Fruit fly (Drosophila melanogaster) whole organism, embryonic: ENCODE results near the gene CG5902.

Source experiments
- Adf1 ChIP-seq: fragments of 200-800 bp; sonication (Bioruptor generic); IDR thresholded peaks from 2 replicates; pipeline ENCODE4 v1.3.6; 2022; ENCODE audit warnings: missing biosample characterization, missing genetic modification characterization
- Antp ChIP-seq: fragments of 200-800 bp; sonication (Bioruptor generic); optimal IDR thresholded peaks from 3 replicates; lab custom pipeline; 2016; ENCODE audit warnings: missing biosample characterization, missing genetic modification characterization
- CG10543 ChIP-seq: fragments of 200-800 bp; sonication (Bioruptor generic); optimal IDR thresholded peaks from 3 replicates; lab custom pipeline; 2017; ENCODE audit warnings: missing biosample characterization, mild to moderate bottlenecking, missing genetic modification characterization, moderate library complexity
- CG12744 ChIP-seq: fragments of 200-800 bp; sonication (Bioruptor generic); optimal IDR thresholded peaks from 2 replicates; lab custom pipeline; 2016; ENCODE audit warnings: missing biosample characterization, missing genetic modification characterization
- CG15073 ChIP-seq: fragments of 200-800 bp; sonication (Bioruptor generic); optimal IDR thresholded peaks from 2 replicates; lab custom pipeline; 2016; ENCODE audit warnings: missing biosample characterization, missing genetic modification characterization
- CG18476 ChIP-seq: fragments of 200-800 bp; sonication (Bioruptor generic); optimal IDR thresholded peaks from 2 replicates; lab custom pipeline; 2016; ENCODE audit warnings: missing biosample characterization, mild to moderate bottlenecking, missing genetic modification characterization
- CG18619 ChIP-seq: fragments of 200-800 bp; sonication (Bioruptor generic); optimal IDR thresholded peaks from 3 replicates; lab custom pipeline; 2017; ENCODE audit warnings: missing biosample characterization, mild to moderate bottlenecking, missing genetic modification characterization
- CG18764 ChIP-seq: fragments of 200-800 bp; sonication (Bioruptor generic); optimal IDR thresholded peaks from 3 replicates; lab custom pipeline; 2016; ENCODE audit warnings: missing biosample characterization, missing genetic modification characterization
- CG2875 ChIP-seq: fragments of 200-800 bp; sonication (Bioruptor generic); optimal IDR thresholded peaks from 2 replicates; lab custom pipeline; 2017; ENCODE audit warnings: missing biosample characterization, mild to moderate bottlenecking, missing genetic modification characterization, missing genetic modification reagents
- CG32532 ChIP-seq: fragments of 200-800 bp; sonication (Bioruptor generic); IDR thresholded peaks from 2 replicates; pipeline ENCODE4 v1.3.6; 2022; ENCODE audit warnings: missing biosample characterization, missing genetic modification characterization
- CG3838 ChIP-seq: fragments of 200-800 bp; sonication (Bioruptor generic); optimal IDR thresholded peaks from 3 replicates; lab custom pipeline; 2016; ENCODE audit warnings: missing biosample characterization, missing genetic modification characterization
- CG4707 ChIP-seq: fragments of 200-800 bp; sonication (Bioruptor generic); optimal IDR thresholded peaks from 2 replicates; lab custom pipeline; 2018; ENCODE audit warnings: missing biosample characterization, mild to moderate bottlenecking, missing genetic modification characterization, moderate library complexity
- CG7745 ChIP-seq: fragments of 200-800 bp; sonication (Bioruptor generic); optimal IDR thresholded peaks from 2 replicates; lab custom pipeline; 2018; ENCODE audit warnings: missing biosample characterization, mild to moderate bottlenecking, missing genetic modification characterization, moderate library complexity
- CG8359 ChIP-seq: fragments of 200-800 bp; sonication (Bioruptor generic); optimal IDR thresholded peaks from 2 replicates; lab custom pipeline; 2017; ENCODE audit warnings: missing biosample characterization, mild to moderate bottlenecking, missing genetic modification characterization, borderline replicate concordance
- Chrac-16 ChIP-seq: fragments of 200-800 bp; sonication (Bioruptor generic); optimal IDR thresholded peaks from 3 replicates; lab custom pipeline; 2016; ENCODE audit warnings: missing biosample characterization, missing genetic modification characterization
- D ChIP-seq, 2 experiments: fragments of 200-800 bp in 1 of 2; fragments of >200 bp in 1 of 2; sonication (Bioruptor generic) in 1 of 2; optimal IDR thresholded peaks; 2 replicates in 1 of 2; 3 replicates in 1 of 2; lab custom pipeline; 2017; ENCODE audit warnings: mild to moderate bottlenecking in 1 of 2, missing biosample characterization in 1 of 2, missing genetic modification characterization in 1 of 2, missing genetic modification reagents in 1 of 2
- E2f2 ChIP-seq: fragments of 200-800 bp; sonication (Bioruptor generic); IDR thresholded peaks from 2 replicates; pipeline ENCODE4 v1.3.6; 2022; ENCODE audit warnings: missing biosample characterization, missing genetic modification characterization
- Eip74EF ChIP-seq, 2 experiments: fragments of 200-800 bp in 1 of 2; fragments of >200 bp in 1 of 2; sonication (Bioruptor generic) in 1 of 2; optimal IDR thresholded peaks; 2 replicates each; lab custom pipeline; 2017 to 2019; ENCODE audit warnings: missing biosample characterization in 2 of 2, missing genetic modification characterization in 2 of 2, mild to moderate bottlenecking in 1 of 2, moderate library complexity in 1 of 2
- Fer2 ChIP-seq: fragments of 200-800 bp; sonication (Bioruptor generic); optimal IDR thresholded peaks from 2 replicates; lab custom pipeline; 2018; ENCODE audit warnings: missing biosample characterization, mild to moderate bottlenecking, missing genetic modification characterization, moderate library complexity
- Fer3 ChIP-seq: fragments of 200-800 bp; sonication (Bioruptor generic); optimal IDR thresholded peaks from 2 replicates; lab custom pipeline; 2018; ENCODE audit warnings: missing biosample characterization, mild to moderate bottlenecking, missing genetic modification characterization, moderate library complexity
- HHEX ChIP-seq: fragments of 200-800 bp; sonication (Bioruptor generic); optimal IDR thresholded peaks from 3 replicates; lab custom pipeline; 2017; ENCODE audit warnings: missing biosample characterization, mild to moderate bottlenecking, missing genetic modification characterization, missing genetic modification reagents
- HmgZ ChIP-seq: fragments of 200-800 bp; sonication (Bioruptor generic); optimal IDR thresholded peaks from 2 replicates; lab custom pipeline; 2018; ENCODE audit warnings: missing biosample characterization, mild to moderate bottlenecking, missing genetic modification characterization
- Lim3 ChIP-seq: fragments of 200-800 bp; sonication (Bioruptor generic); IDR thresholded peaks from 2 replicates; pipeline ENCODE4 v1.3.6; 2022; ENCODE audit warnings: missing biosample characterization, missing genetic modification characterization
- MTF-1 ChIP-seq: fragments of 200-800 bp; sonication (Bioruptor generic); optimal IDR thresholded peaks from 2 replicates; lab custom pipeline; 2018; ENCODE audit warnings: missing biosample characterization, mild to moderate bottlenecking, missing genetic modification characterization, borderline replicate concordance
- Poxn ChIP-seq: fragments of 200-800 bp; sonication (Bioruptor generic); IDR thresholded peaks from 2 replicates; pipeline ENCODE4 v1.3.6; 2022; ENCODE audit warnings: missing biosample characterization, missing genetic modification characterization
- Rfx ChIP-seq: fragments of 200-800 bp; sonication (Bioruptor generic); IDR thresholded peaks from 2 replicates; pipeline ENCODE4 v1.3.6; 2022; ENCODE audit warnings: missing biosample characterization, missing genetic modification characterization
- Rx ChIP-seq: fragments of 200-800 bp; sonication (Bioruptor generic); IDR thresholded peaks from 2 replicates; pipeline ENCODE4 v1.3.6; 2022; ENCODE audit warnings: missing biosample characterization, missing genetic modification characterization
- Side ChIP-seq: fragments of 200-800 bp; sonication (Bioruptor generic); optimal IDR thresholded peaks from 2 replicates; lab custom pipeline; 2016; ENCODE audit warnings: missing biosample characterization, missing genetic modification characterization
- Sin3A ChIP-seq: fragments of >200 bp; optimal IDR thresholded peaks from 2 replicates; lab custom pipeline; 2018
- Stat92E ChIP-seq, 3 experiments: fragments of >200 bp in 2 of 3; fragments of 200-800 bp in 1 of 3; sonication (Bioruptor generic) in 1 of 3; optimal IDR thresholded peaks; 2 replicates each; lab custom pipeline; 2017 to 2019; ENCODE audit warnings: missing biosample characterization in 3 of 3, missing genetic modification characterization in 3 of 3, mild to moderate bottlenecking in 1 of 3, moderate library complexity in 1 of 3
- TFAM ChIP-seq: fragments of 200-800 bp; sonication (Bioruptor generic); optimal IDR thresholded peaks from 2 replicates; lab custom pipeline; 2017; ENCODE audit warnings: missing biosample characterization, missing genetic modification characterization, inconsistent platforms
- Vsx1 ChIP-seq: fragments of 200-800 bp; sonication (Bioruptor generic); optimal IDR thresholded peaks from 2 replicates; lab custom pipeline; 2017; ENCODE audit warnings: missing biosample characterization, mild to moderate bottlenecking, missing genetic modification characterization, missing genetic modification reagents
- chm ChIP-seq: fragments of 200-800 bp; sonication (Bioruptor generic); IDR thresholded peaks from 2 replicates; pipeline ENCODE4 v1.3.6; 2022; ENCODE audit warnings: missing biosample characterization, missing genetic modification characterization
- crp ChIP-seq, 2 experiments: fragments of 200-800 bp; sonication (Bioruptor generic); optimal IDR thresholded peaks; 2 replicates in 1 of 2; 3 replicates in 1 of 2; lab custom pipeline; 2017; ENCODE audit warnings: missing biosample characterization in 2 of 2, missing genetic modification characterization in 2 of 2, mild to moderate bottlenecking in 1 of 2, moderate library complexity in 1 of 2
- dan ChIP-seq: fragments of 200-800 bp; sonication (Bioruptor generic); IDR thresholded peaks from 2 replicates; pipeline ENCODE4 v1.3.6; 2022; ENCODE audit warnings: missing biosample characterization, missing genetic modification characterization
- fd3F ChIP-seq: fragments of 200-800 bp; sonication (Bioruptor generic); optimal IDR thresholded peaks from 2 replicates; lab custom pipeline; 2018; ENCODE audit warnings: missing biosample characterization, mild to moderate bottlenecking, missing genetic modification characterization, moderate library complexity
- fd64A ChIP-seq: fragments of 200-800 bp; sonication (Bioruptor generic); optimal IDR thresholded peaks from 3 replicates; lab custom pipeline; 2018; ENCODE audit warnings: missing biosample characterization, mild to moderate bottlenecking, missing genetic modification characterization
- her ChIP-seq: fragments of 200-800 bp; sonication (Bioruptor generic); optimal IDR thresholded peaks from 2 replicates; lab custom pipeline; 2016; ENCODE audit warnings: missing biosample characterization, missing genetic modification characterization
- jumu ChIP-seq: fragments of 200-800 bp; sonication (Bioruptor generic); optimal IDR thresholded peaks from 3 replicates; lab custom pipeline; 2016; ENCODE audit warnings: missing biosample characterization, missing genetic modification characterization
- kni ChIP-seq: fragments of 200-800 bp; sonication (Bioruptor generic); optimal IDR thresholded peaks from 3 replicates; lab custom pipeline; 2017; ENCODE audit warnings: mild to moderate bottlenecking, missing biosample characterization, missing genetic modification reagents, missing genetic modification characterization
- lab ChIP-seq: fragments of 200-800 bp; sonication (Bioruptor generic); optimal IDR thresholded peaks from 3 replicates; lab custom pipeline; 2017; ENCODE audit warnings: missing biosample characterization, missing genetic modification characterization, mild to moderate bottlenecking, moderate library complexity, missing genetic modification reagents
- nmo ChIP-seq: fragments of 200-800 bp; sonication (Bioruptor generic); optimal IDR thresholded peaks from 2 replicates; lab custom pipeline; 2018; ENCODE audit warnings: missing biosample characterization, mild to moderate bottlenecking, missing genetic modification characterization, moderate library complexity
- org-1 ChIP-seq: fragments of 200-800 bp; sonication (Bioruptor generic); optimal IDR thresholded peaks from 2 replicates; lab custom pipeline; 2017; ENCODE audit warnings: missing biosample characterization, missing genetic modification characterization
- prd ChIP-seq, 3 experiments: fragments of >200 bp in 2 of 3; fragments of 200-800 bp in 1 of 3; sonication (Bioruptor generic) in 1 of 3; optimal IDR thresholded peaks in 2 of 3; IDR thresholded peaks in 1 of 3; 2 replicates in 2 of 3; 3 replicates in 1 of 3; pipeline versions ENCODE4 v1.3.6 to Lab custom; 2017 to 2022; ENCODE audit warnings: missing biosample characterization in 1 of 3, missing genetic modification characterization in 1 of 3
- repo ChIP-seq: fragments of 200-800 bp; sonication (Bioruptor generic); optimal IDR thresholded peaks from 2 replicates; lab custom pipeline; 2016; ENCODE audit warnings: missing biosample characterization, missing genetic modification characterization
- slou ChIP-seq: fragments of 200-800 bp; sonication (Bioruptor generic); optimal IDR thresholded peaks from 3 replicates; lab custom pipeline; 2016; ENCODE audit warnings: missing biosample characterization, missing genetic modification characterization
- trem ChIP-seq: fragments of 200-800 bp; optimal IDR thresholded peaks from 3 replicates; lab custom pipeline; 2019; ENCODE audit warnings: missing biosample characterization, mild to moderate bottlenecking, missing genetic modification characterization, moderate library complexity
- z ChIP-seq: fragments of 200-800 bp; sonication (Bioruptor generic); IDR thresholded peaks from 3 replicates; pipeline ENCODE4 v1.3.6; 2022; ENCODE audit warnings: missing biosample characterization, missing genetic modification characterization

Gene CG5902

dm6 chr3R:23941643-23942424 lies 44.6 kb upstream of the CG5902 start (continued):
- TF ChIP-seq crp (GFP tag; optimal IDR thresholded peaks at IDR 0.05; lab: Kevin White, UChicago) (no peak), CG7745 (tag; lab: Kevin White, UChicago) (no peak), Sin3A (no peak), Eip74EF (GFP tag; optimal IDR thresholded peaks at IDR 0.05; lab: Kevin White, UChicago) (no peak), Rfx (GFP tag; lab: Robert Waterston, UW) (peak; percentile 61), Stat92E (GFP tag; optimal IDR thresholded peaks at IDR 0.05; lab: Kevin White, UChicago) (no peak), CG4707 (GFP tag; lab: Kevin White, UChicago) (no peak), prd (optimal IDR thresholded peaks at IDR 0.05; lab: Kevin White, UChicago) (no peak), prd (GFP tag; IDR thresholded peaks at IDR 0.05; lab: Robert Waterston, UW) (peak; percentile 75), Side (GFP tag; lab: Kevin White, UChicago) (peak; percentile 13), Vsx1 (GFP tag; lab: Kevin White, UChicago) (no peak), CG2875 (GFP tag; lab: Kevin White, UChicago) (no peak), Chrac-16 (GFP tag; lab: Kevin White, UChicago) (peak; percentile 1), lab (GFP tag; lab: Kevin White, UChicago) (peak; percentile 54), Fer3 (tag; lab: Kevin White, UChicago) (peak; percentile 30), kni (GFP tag; lab: Kevin White, UChicago) (no peak), E2f2 (GFP tag; lab: Robert Waterston, UW) (peak; percentile 18; the same call in 1 of the 2 replicates), Antp (GFP tag; lab: Kevin White, UChicago) (peak; percentile 44), CG32532 (GFP tag; lab: Robert Waterston, UW) (peak; percentile 76), HmgZ (tag; lab: Kevin White, UChicago) (no peak), CG3838 (GFP tag; lab: Kevin White, UChicago) (no peak), jumu (no peak), Lim3 (GFP tag; lab: Robert Waterston, UW) (no peak), CG15073 (GFP tag; lab: Kevin White, UChicago) (no peak), Adf1 (GFP tag; lab: Robert Waterston, UW) (peak; percentile 26; the same call in 1 of the 2 replicates), repo (GFP tag; lab: Kevin White, UChicago) (no peak), CG18619 (no peak), her (GFP tag; lab: Kevin White, UChicago) (no peak), z (GFP tag; lab: Robert Waterston, UW) (no peak), fd3F (no peak), dan (GFP tag; lab: Robert Waterston, UW) (no peak), fd64A (GFP tag; lab: Kevin White, UChicago) (no peak), chm (GFP tag; lab: Robert Waterston, UW) (no peak), CG18764 (GFP tag; lab: Kevin White, UChicago) (no peak), CG8359 (no peak), org-1 (GFP tag; lab: Kevin White, UChicago) (no peak), CG10543 (GFP tag; lab: Kevin White, UChicago) (no peak), CG18476 (GFP tag; lab: Kevin White, UChicago) (peak; percentile 3), D (optimal IDR thresholded peaks at IDR 0.05; lab: Kevin White, UChicago) (no peak), D (GFP tag; optimal IDR thresholded peaks at IDR 0.05; lab: Kevin White, UChicago) (no peak), MTF-1 (no peak), Poxn (GFP tag; lab: Robert Waterston, UW) (no peak), slou (GFP tag; lab: Kevin White, UChicago) (no peak), HHEX (GFP tag; lab: Kevin White, UChicago) (peak; percentile 35), trem (no peak), nmo (GFP tag; lab: Kevin White, UChicago) (peak; percentile 20), Rx (peak; percentile 25; the same call in 1 of the 2 replicates), CG12744 (GFP tag; lab: Kevin White, UChicago) (no peak), TFAM (GFP tag; lab: Kevin White, UChicago) (no peak), Fer2 (no peak)
